Worm (Caenorhabditis elegans): ENCODE data around the gene skr-3.

The skr-3 gene

DNA sequence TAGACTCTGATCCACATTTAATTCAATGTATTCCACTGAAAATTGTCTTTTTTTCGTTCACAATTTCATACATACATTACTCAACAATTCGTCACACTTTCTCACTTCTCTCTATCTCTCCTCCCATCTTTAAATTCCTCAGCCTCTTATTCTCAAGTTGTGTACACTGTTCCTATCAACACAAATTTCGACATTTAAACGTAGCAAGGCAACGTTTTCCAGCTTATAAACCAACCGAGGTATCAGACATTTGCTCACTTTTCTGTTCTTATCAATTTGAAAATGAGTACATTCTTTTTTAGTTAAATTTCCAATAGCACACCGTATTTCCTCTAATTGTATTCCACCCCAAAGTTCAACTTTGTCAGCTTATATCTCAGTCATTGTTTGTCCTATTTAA, at the start of gene skr-3:
Gene skr-3 (plus strand): TSS at position 163 of the 400 bp plus-strand sequence.
- peak; percentile 57 for TF ChIP-seq pha-4 (tag; optimal IDR thresholded peaks at IDR 0.05)
- TF ChIP-seq elt-2 (tag; optimal IDR thresholded peaks at IDR 0.05): peak; percentile 67
- TF ChIP-seq nhr-28 (tag; optimal IDR thresholded peaks at IDR 0.05): no peak

DNA sequence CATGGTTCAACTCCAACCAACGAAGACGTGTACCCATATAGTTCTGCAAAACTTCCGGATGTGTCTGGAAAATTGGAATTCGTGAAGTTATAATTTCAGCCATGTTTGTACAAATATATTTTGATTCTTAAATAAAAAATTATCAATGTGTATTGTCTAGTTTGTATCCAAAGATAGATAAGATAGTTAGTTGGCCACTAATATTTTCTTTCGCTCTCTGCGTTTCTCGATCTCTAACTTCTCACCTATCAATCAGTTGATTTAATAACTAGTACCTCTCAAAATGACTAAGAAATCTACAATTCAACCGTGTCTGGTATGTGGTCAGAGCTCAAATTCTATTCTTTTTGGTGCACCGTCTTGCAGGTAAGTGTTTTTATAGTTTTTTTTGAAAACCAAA, 49.7 kb upstream of the skr-3 start, which contains the start of gene nhr-176:
Gene nhr-176 (plus strand): TSS at position 159 of the 400 bp plus-strand sequence.
- peak; percentile 55 for TF ChIP-seq elt-2 (tag; optimal IDR thresholded peaks at IDR 0.05)
- no peak for TF ChIP-seq elt-3 (tag; optimal IDR thresholded peaks at IDR 0.05)
- peak; percentile 38 for TF ChIP-seq pqm-1 (tag; optimal IDR thresholded peaks at IDR 0.05)

DNA sequence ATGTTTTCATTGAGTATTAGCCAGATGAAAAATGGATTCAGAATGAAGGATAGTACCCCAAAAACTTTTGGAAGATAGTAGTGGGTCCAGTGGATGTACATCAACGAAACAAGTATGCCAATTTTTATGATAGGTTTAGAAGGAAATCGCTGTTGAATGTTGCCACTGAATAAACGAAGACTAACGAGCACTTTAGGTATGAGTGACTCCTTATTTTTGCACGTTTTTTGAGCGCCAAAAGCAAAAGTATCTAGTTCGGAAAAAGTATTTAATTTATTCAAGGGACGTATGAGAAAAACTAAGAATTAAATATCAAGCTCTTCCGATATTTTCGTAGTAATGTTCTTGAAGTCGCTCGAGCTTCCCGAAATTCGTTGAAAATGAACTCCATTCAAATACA, 47.0 kb upstream of the skr-3 start, which contains the start of gene srj-10:
Gene srj-10 (minus strand): TSS at position 101 of the 400 bp plus-strand sequence.
- TF ChIP-seq mdl-1 (tag; optimal IDR thresholded peaks at IDR 0.05): no peak
- TF ChIP-seq lin-15B (tag; optimal IDR thresholded peaks at IDR 0.05): no peak
- no peak for TF ChIP-seq nhr-77 (tag; optimal IDR thresholded peaks at IDR 0.05)
- TF ChIP-seq pqm-1 (tag; optimal IDR thresholded peaks at IDR 0.05): no peak
- TF ChIP-seq ceh-16 (tag; optimal IDR thresholded peaks at IDR 0.05): no peak
- TF ChIP-seq pha-4 (tag; optimal IDR thresholded peaks at IDR 0.05): no peak
- TF ChIP-seq ZK546.5 (tag; optimal IDR thresholded peaks at IDR 0.05): no peak
- TF ChIP-seq fkh-2 (tag; optimal IDR thresholded peaks at IDR 0.05): no peak
- no peak for TF ChIP-seq sea-2 (GFP tag; optimal IDR thresholded peaks at IDR 0.05)
- TF ChIP-seq R02D3.7 (tag; optimal IDR thresholded peaks at IDR 0.05): no peak
- no peak for TF ChIP-seq lsy-12 (tag; optimal IDR thresholded peaks at IDR 0.05)
- TF ChIP-seq mml-1 (tag; optimal IDR thresholded peaks at IDR 0.05): no peak
- TF ChIP-seq nhr-11 (tag; optimal IDR thresholded peaks at IDR 0.05): no peak
- TF ChIP-seq ceh-82 (tag; optimal IDR thresholded peaks at IDR 0.05): no peak
- TF ChIP-seq fos-1 (tag; optimal IDR thresholded peaks at IDR 0.05): no peak
- no peak for TF ChIP-seq nhr-76 (tag; optimal IDR thresholded peaks at IDR 0.05)

DNA sequence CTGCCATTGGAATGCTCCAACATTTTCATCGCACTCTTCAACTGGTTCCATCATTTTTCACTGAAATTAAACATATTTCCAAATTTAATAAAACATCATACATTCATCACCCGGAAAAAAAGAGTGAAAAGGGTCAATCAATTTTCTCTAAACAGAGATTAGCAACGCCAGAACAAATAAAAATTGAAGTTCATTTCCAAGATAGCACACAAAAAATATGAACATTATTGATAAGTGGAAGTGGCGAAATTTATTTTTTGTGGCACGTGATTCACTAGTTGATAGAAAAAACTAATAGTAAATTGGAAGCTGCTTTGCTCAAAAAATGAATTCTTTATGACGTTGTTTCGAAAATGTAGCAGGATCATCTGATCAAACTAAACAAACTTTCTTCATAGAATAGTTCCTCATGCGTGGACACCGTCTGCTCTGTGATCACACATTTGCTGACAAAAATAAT, 45.6 kb upstream of the skr-3 start, which contains the start of the genes F14H3.12 and srj-29:
Gene F14H3.12 (minus strand): TSS at position 74 of the 460 bp plus-strand sequence.
Gene srj-29 (plus strand): TSS at position 410 of the 460 bp plus-strand sequence.
- TF ChIP-seq skn-1 (tag; optimal IDR thresholded peaks at IDR 0.05) (no peak), elt-2 (tag; optimal IDR thresholded peaks at IDR 0.05) (peak; percentile 79), pqm-1 (tag; optimal IDR thresholded peaks at IDR 0.05) (peak; percentile 47)

DNA sequence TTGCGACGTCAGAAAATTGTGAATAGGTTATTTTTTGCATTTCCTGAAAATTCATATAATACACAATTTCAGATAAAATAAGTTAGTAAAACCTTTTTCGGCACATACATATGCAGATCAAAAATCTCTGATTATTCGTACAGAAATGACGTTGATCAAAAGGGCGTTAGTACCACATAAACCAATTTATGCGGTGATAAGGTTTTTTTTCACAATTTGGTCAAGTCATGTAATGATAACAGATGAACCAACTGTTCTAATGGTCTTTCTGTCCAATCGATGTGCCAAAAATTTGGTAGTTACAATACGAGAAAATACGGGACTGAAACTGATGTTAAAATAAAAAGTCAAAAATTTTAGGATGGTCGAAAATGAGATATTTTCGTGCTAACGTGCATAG, 40.8 kb upstream of the skr-3 start:
- TF ChIP-seq pqm-1 (tag; optimal IDR thresholded peaks at IDR 0.05): peak; percentile 74
- peak; percentile 84 for TF ChIP-seq elt-2 (tag; optimal IDR thresholded peaks at IDR 0.05)
- no peak for TF ChIP-seq pha-4 (tag; optimal IDR thresholded peaks at IDR 0.05)

DNA sequence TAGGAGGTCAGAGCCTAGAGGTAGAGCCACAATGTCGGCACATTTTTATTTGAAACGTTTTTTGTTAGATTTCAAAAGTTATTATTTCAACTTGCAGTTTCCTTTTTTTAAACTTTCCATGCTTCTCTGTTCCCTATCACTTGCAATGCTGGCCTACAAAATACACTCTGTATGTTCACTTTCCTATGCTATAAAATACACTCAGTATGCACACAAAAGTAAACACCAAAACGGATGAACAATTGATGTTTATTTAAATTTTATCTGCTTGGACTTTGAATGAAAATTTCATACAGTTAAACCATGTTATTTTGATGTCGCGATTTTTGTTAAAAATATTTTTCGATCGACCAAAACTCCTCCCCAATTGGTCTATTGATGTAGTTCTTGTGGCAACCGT, 40.2 kb upstream of the skr-3 start:
- peak; percentile 68 for TF ChIP-seq pqm-1 (tag; optimal IDR thresholded peaks at IDR 0.05)
- no peak for TF ChIP-seq nhr-23 (tag; optimal IDR thresholded peaks at IDR 0.05)
- TF ChIP-seq elt-2 (tag; optimal IDR thresholded peaks at IDR 0.05): peak; percentile 18
- TF ChIP-seq nhr-43 (tag; optimal IDR thresholded peaks at IDR 0.05; ENCODE audit: poor library complexity, severe bottlenecking): no peak
- no peak for TF ChIP-seq fkh-10 (GFP tag; optimal IDR thresholded peaks at IDR 0.05)
- TF ChIP-seq fos-1 (tag; optimal IDR thresholded peaks at IDR 0.05): no peak
- peak; percentile 44 for TF ChIP-seq pha-4 (tag; optimal IDR thresholded peaks at IDR 0.05)

DNA sequence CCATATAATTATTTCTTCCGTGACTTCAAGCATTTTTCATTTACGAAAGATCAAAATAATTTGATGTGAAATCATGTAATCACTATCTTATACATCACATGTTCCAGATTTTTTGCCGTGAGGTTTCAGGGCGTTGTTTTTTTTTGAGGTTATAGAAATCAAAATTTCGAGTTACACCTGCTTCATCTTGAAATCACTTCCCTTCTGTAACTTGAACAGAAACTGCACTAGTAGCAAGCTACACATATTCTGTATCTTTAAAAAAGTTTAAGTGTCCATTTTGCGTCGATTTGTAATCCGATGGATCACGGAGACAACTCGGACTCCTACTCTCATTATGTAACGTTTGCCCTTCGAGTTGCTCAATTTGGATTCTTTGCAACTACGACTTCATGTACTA, 30.2 kb upstream of the skr-3 start, which contains the start of gene F22B8.3:
Gene F22B8.3 (plus strand): TSS at position 301 of the 400 bp plus-strand sequence.
- TF ChIP-seq ama-1 (optimal IDR thresholded peaks at IDR 0.05): no peak
- TF ChIP-seq ceh-9 (tag; optimal IDR thresholded peaks at IDR 0.05): no peak
- TF ChIP-seq sea-2 (GFP tag; optimal IDR thresholded peaks at IDR 0.05): no peak
- TF ChIP-seq ceh-16 (tag; optimal IDR thresholded peaks at IDR 0.05): no peak
- no peak for TF ChIP-seq daf-12 (tag; optimal IDR thresholded peaks at IDR 0.05)
- no peak for TF ChIP-seq fos-1 (tag; optimal IDR thresholded peaks at IDR 0.05)
- no peak for TF ChIP-seq snpc-4 (tag; optimal IDR thresholded peaks at IDR 0.05)
- no peak for TF ChIP-seq elt-2 (tag; optimal IDR thresholded peaks at IDR 0.05)

DNA sequence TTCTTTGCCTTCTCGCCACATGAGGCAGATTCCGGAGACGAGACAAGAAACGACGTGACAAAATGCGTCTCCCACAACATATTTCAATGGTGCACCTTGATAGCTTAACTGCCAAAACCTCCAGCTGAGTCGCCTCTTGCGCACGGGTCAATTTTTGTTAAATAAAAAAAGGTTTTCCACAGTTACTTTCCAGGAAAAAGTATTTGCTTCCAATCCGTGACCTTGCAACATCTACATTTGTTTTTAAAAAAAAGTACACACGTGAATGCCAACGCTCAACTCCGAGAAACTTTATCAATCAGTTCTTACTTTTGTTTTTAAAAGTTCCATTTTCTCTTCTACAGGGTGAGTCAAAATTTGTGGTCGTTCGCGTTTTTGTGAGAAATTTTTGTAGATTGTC, 26.6 kb upstream of the skr-3 start, which contains the start of gene F22B8.7:
Gene F22B8.7 (plus strand): TSS at position 301 of the 400 bp plus-strand sequence.
- TF ChIP-seq tbx-2 (tag; optimal IDR thresholded peaks at IDR 0.05) (no peak), nhr-28 (tag; optimal IDR thresholded peaks at IDR 0.05) (no peak), ZK546.5 (tag; optimal IDR thresholded peaks at IDR 0.05) (no peak), nhr-25 (tag; optimal IDR thresholded peaks at IDR 0.05) (no peak), ceh-9 (tag; optimal IDR thresholded peaks at IDR 0.05) (no peak), unc-39 (tag; optimal IDR thresholded peaks at IDR 0.05) (no peak), fos-1 (tag; optimal IDR thresholded peaks at IDR 0.05) (no peak)

All from whole organism, L3 larva.